Fruit fly (Drosophila melanogaster): ENCODE measurements around the gene tub.

DNA sequence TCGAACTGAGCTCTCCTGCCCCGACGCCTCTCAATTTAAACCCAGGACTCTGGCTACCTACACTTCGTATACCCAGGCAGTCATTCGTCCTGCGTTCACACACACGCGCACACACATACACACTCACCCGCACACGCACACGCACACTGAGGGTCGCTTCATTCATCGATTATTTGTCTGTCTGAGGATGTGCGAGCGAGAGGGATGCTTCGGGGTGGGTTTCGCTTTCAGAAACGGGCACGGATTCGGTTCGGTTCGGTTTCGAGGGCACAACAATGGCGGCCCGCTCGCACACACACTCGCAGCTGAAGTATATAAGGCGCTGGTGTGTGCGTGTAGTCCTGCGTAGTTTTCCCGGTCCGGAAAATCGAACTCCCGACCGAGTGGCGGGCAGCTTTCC, 40.9 kb upstream of the tub start, which contains the start of gene hkb:
- TF ChIP-seq Myc (optimal IDR thresholded peaks at IDR 0.05) (no peak), h (optimal IDR thresholded peaks at IDR 0.05) (no peak), psq (optimal IDR thresholded peaks at IDR 0.05) (no peak), Sin3A (optimal IDR thresholded peaks at IDR 0.05) (no peak), ttk (optimal IDR thresholded peaks at IDR 0.05) (no peak)

All from Kc167 (cell line).